Worm (Caenorhabditis elegans) whole organism, young adult: ENCODE results near the gene cdc-48.2.

ENCODE experiments used
- B0019.2 ChIP-seq: fragments of 200-800 bp; sonication (Bioruptor generic); conservative IDR thresholded peaks from 2 replicates; pipeline ENCODE4 v1.3.6; 2022; ENCODE audit warnings: missing genetic modification reagents, missing genetic modification characterization, missing compliant biosample characterization
- B0336.3 ChIP-seq: fragments of 200-800 bp; sonication (Bioruptor generic); IDR thresholded peaks from 2 replicates; pipeline ENCODE4 v1.3.6; 2022; ENCODE audit warnings: missing genetic modification characterization, missing compliant biosample characterization
- C17E4.6 ChIP-seq: fragments of 200-800 bp; sonication (Bioruptor generic); IDR thresholded peaks from 2 replicates; pipeline ENCODE4 v1.3.6; 2022; ENCODE audit warnings: missing genetic modification reagents, missing genetic modification characterization, missing compliant biosample characterization
- D2030.7 ChIP-seq: fragments of 200-800 bp; sonication (Bioruptor generic); IDR thresholded peaks from 2 replicates; pipeline ENCODE4 v1.3.6; 2022; ENCODE audit warnings: missing genetic modification reagents, missing genetic modification characterization, missing compliant biosample characterization
- F37B4.10 ChIP-seq: fragments of 200-800 bp; sonication (Bioruptor generic); IDR thresholded peaks from 2 replicates; pipeline ENCODE4 v1.3.6; 2022; ENCODE audit warnings: missing genetic modification characterization, missing compliant biosample characterization
- F52B5.7 ChIP-seq: sonication (generic microtip); optimal IDR thresholded peaks from 2 replicates; lab custom pipeline; 2016; ENCODE audit warnings: mild to moderate bottlenecking, missing genetic modification characterization, missing compliant biosample characterization
- K12H6.12 ChIP-seq: fragments of 200-800 bp; sonication (Bioruptor generic); optimal IDR thresholded peaks from 2 replicates; lab custom pipeline; 2018; ENCODE audit warnings: mild to moderate bottlenecking, missing genetic modification characterization, missing compliant biosample characterization
- ama-1 ChIP-seq, 3 experiments: fragments of 150-350 bp in 1 of 3; sonication (generic microtip) in 2 of 3; optimal IDR thresholded peaks; 2 replicates each; lab custom pipeline; 2014 to 2018; ENCODE audit warnings: missing biosample characterization in 2 of 3, missing genetic modification characterization in 2 of 3, missing genetic modification reagents in 2 of 3
- athp-1 ChIP-seq: sonication (generic microtip); optimal IDR thresholded peaks from 2 replicates; lab custom pipeline; 2017; ENCODE audit warnings: mild to moderate bottlenecking, missing genetic modification characterization, missing compliant biosample characterization
- attf-3 ChIP-seq: fragments of 200-800 bp; sonication (Bioruptor generic); conservative IDR thresholded peaks from 2 replicates; pipeline ENCODE4 v1.3.6; 2022; ENCODE audit warnings: missing genetic modification reagents, missing genetic modification characterization, missing compliant biosample characterization
- attf-6 ChIP-seq: fragments of 200-800 bp; sonication (Bioruptor generic); IDR thresholded peaks from 2 replicates; pipeline ENCODE4 v1.3.6; 2022; ENCODE audit warnings: missing genetic modification reagents, missing genetic modification characterization, missing compliant biosample characterization
- cebp-1 ChIP-seq, 2 experiments: fragments of 200-800 bp in 1 of 2; sonication (Bioruptor generic) in 1 of 2; sonication (generic microtip) in 1 of 2; IDR thresholded peaks in 1 of 2; optimal IDR thresholded peaks in 1 of 2; 2 replicates each; pipeline versions ENCODE4 v1.3.6 to Lab custom; 2017 to 2022; ENCODE audit warnings: missing compliant biosample characterization in 2 of 2, missing genetic modification characterization in 2 of 2, mild to moderate bottlenecking in 1 of 2, missing genetic modification reagents in 1 of 2, moderate library complexity in 1 of 2
- ceh-100 ChIP-seq: fragments of 200-800 bp; sonication (Bioruptor generic); IDR thresholded peaks from 2 replicates; pipeline ENCODE4 v1.3.6; 2022; ENCODE audit warnings: missing genetic modification reagents, missing genetic modification characterization, missing compliant biosample characterization
- die-1 ChIP-seq: sonication (generic microtip); optimal IDR thresholded peaks from 2 replicates; lab custom pipeline; 2016; ENCODE audit warnings: missing genotype, mild to moderate bottlenecking, missing genetic modification characterization, missing compliant biosample characterization
- efl-1 ChIP-seq: fragments of 150-350 bp; optimal IDR thresholded peaks from 2 replicates; lab custom pipeline; 2014; ENCODE audit warnings: missing biosample characterization, missing genetic modification reagents, missing genetic modification characterization
- egrh-3 ChIP-seq: fragments of 200-800 bp; sonication (Bioruptor generic); IDR thresholded peaks from 2 replicates; pipeline ENCODE4 v1.3.6; 2022; ENCODE audit warnings: missing genetic modification reagents, missing genetic modification characterization, missing compliant biosample characterization
- ekl-4 ChIP-seq: fragments of 200-800 bp; sonication (Bioruptor generic); IDR thresholded peaks from 2 replicates; pipeline ENCODE4 v1.3.6; 2022; ENCODE audit warnings: missing genetic modification reagents, missing genetic modification characterization, missing compliant biosample characterization
- hlh-26 ChIP-seq: fragments of 200-800 bp; sonication (Bioruptor generic); conservative IDR thresholded peaks from 2 replicates; pipeline ENCODE4 v1.3.6; 2022; ENCODE audit warnings: missing genetic modification reagents, missing genetic modification characterization, missing compliant biosample characterization
- hrde-1 ChIP-seq: sonication (generic microtip); optimal IDR thresholded peaks from 2 replicates; lab custom pipeline; 2016; ENCODE audit warnings: missing genetic modification characterization, mild to moderate bottlenecking, missing compliant biosample characterization, moderate library complexity, missing genotype, missing genetic modification reagents, borderline replicate concordance
- lin-26 ChIP-seq: fragments of 200-800 bp; sonication (Bioruptor generic); IDR thresholded peaks from 2 replicates; pipeline ENCODE4 v1.3.6; 2022; ENCODE audit warnings: missing genetic modification reagents, missing genetic modification characterization, missing compliant biosample characterization
- lsl-1 ChIP-seq: fragments of 200-800 bp; sonication (Bioruptor generic); optimal IDR thresholded peaks from 2 replicates; lab custom pipeline; 2018; ENCODE audit warnings: mild to moderate bottlenecking, missing genetic modification characterization, moderate library complexity, missing compliant biosample characterization
- madf-6 ChIP-seq: fragments of 200-800 bp; sonication (Bioruptor generic); IDR thresholded peaks from 2 replicates; pipeline ENCODE4 v1.3.6; 2022; ENCODE audit warnings: missing genetic modification reagents, missing genetic modification characterization, missing compliant biosample characterization
- mcd-1 ChIP-seq: fragments of 200-800 bp; sonication (Bioruptor generic); IDR thresholded peaks from 2 replicates; pipeline ENCODE4 v1.3.6; 2022; ENCODE audit warnings: missing genetic modification reagents, missing genetic modification characterization, missing compliant biosample characterization
- nfya-1 ChIP-seq: sonication (generic microtip); optimal IDR thresholded peaks from 2 replicates; lab custom pipeline; 2017; ENCODE audit warnings: antibody characterized with exemption, missing compliant biosample characterization, missing genetic modification characterization, borderline replicate concordance; ENCODE audit not compliant: insufficient read depth
- nfya-2 ChIP-seq: fragments of 200-800 bp; sonication (Bioruptor generic); IDR thresholded peaks from 2 replicates; pipeline ENCODE4 v1.3.6; 2022; ENCODE audit warnings: missing genetic modification reagents, missing genetic modification characterization, missing compliant biosample characterization
- nfyb-1 ChIP-seq: fragments of 200-800 bp; sonication (Bioruptor generic); IDR thresholded peaks from 2 replicates; pipeline ENCODE4 v1.3.6; 2022; ENCODE audit warnings: missing genetic modification reagents, missing genetic modification characterization, missing compliant biosample characterization
- nhr-27 ChIP-seq: fragments of 200-800 bp; sonication (Bioruptor generic); optimal IDR thresholded peaks from 2 replicates; lab custom pipeline; 2018; ENCODE audit warnings: mild to moderate bottlenecking, missing genetic modification characterization, moderate library complexity, missing compliant biosample characterization
- pbrm-1 ChIP-seq: fragments of 200-800 bp; sonication (Bioruptor generic); IDR thresholded peaks from 2 replicates; pipeline ENCODE4 v1.3.6; 2022; ENCODE audit warnings: missing genetic modification reagents, missing genetic modification characterization, missing compliant biosample characterization
- pha-4 ChIP-seq: fragments of 150-350 bp; sonication (generic microtip); optimal IDR thresholded peaks from 2 replicates; lab custom pipeline; 2014; ENCODE audit warnings: missing biosample characterization, missing genetic modification reagents, missing genetic modification characterization
- rcor-1 ChIP-seq: fragments of 200-800 bp; sonication (Bioruptor generic); IDR thresholded peaks from 2 replicates; pipeline ENCODE4 v1.3.6; 2022; ENCODE audit warnings: missing genetic modification reagents, missing genetic modification characterization, missing compliant biosample characterization
- repo-1 ChIP-seq: sonication (generic microtip); optimal IDR thresholded peaks from 2 replicates; lab custom pipeline; 2017; ENCODE audit warnings: mild to moderate bottlenecking, missing genetic modification characterization, missing compliant biosample characterization
- rpc-1 ChIP-seq, 2 experiments: fragments of 150-350 bp in 1 of 2; sonication (generic microtip) in 1 of 2; optimal IDR thresholded peaks; 2 replicates each; lab custom pipeline; 2014 to 2018; ENCODE audit warnings: missing biosample characterization in 1 of 2, missing genetic modification characterization in 1 of 2, missing genetic modification reagents in 1 of 2, missing genotype in 1 of 2
- snpc-1.3 ChIP-seq: sonication (generic microtip); optimal IDR thresholded peaks from 2 replicates; lab custom pipeline; 2017; ENCODE audit warnings: missing genetic modification characterization, mild to moderate bottlenecking, missing compliant biosample characterization, antibody characterized with exemption, moderate library complexity, missing genotype, missing genetic modification reagents; ENCODE audit not compliant: insufficient read depth
- snpc-3.4 ChIP-seq: sonication (generic microtip); optimal IDR thresholded peaks from 2 replicates; lab custom pipeline; 2017; ENCODE audit warnings: missing genetic modification characterization, mild to moderate bottlenecking, missing compliant biosample characterization, antibody characterized with exemption, moderate library complexity, missing genotype, missing genetic modification reagents
- snpc-4 ChIP-seq, 5 experiments: fragments of 150-350 bp in 1 of 5; sonication (generic microtip) in 4 of 5; optimal IDR thresholded peaks; 2 replicates each; lab custom pipeline; 2014 to 2018; ENCODE audit warnings: missing genetic modification characterization in 5 of 5, missing biosample characterization in 3 of 5, antibody characterized with exemption in 2 of 5, mild to moderate bottlenecking in 2 of 5, missing compliant biosample characterization in 2 of 5, missing genotype in 2 of 5, moderate library complexity in 2 of 5, missing genetic modification reagents in 1 of 5
- tbp1 ChIP-seq: fragments of 200-800 bp; sonication (Bioruptor generic); optimal IDR thresholded peaks from 2 replicates; lab custom pipeline; 2018; ENCODE audit warnings: mild to moderate bottlenecking, missing genetic modification characterization, missing compliant biosample characterization
- unc-62 ChIP-seq: fragments of 150-350 bp; optimal IDR thresholded peaks from 2 replicates; lab custom pipeline; 2014; ENCODE audit warnings: missing biosample characterization, missing genetic modification reagents, missing genetic modification characterization
- ztf-25 ChIP-seq: fragments of 200-800 bp; sonication (Bioruptor generic); IDR thresholded peaks from 2 replicates; pipeline ENCODE4 v1.3.6; 2022; ENCODE audit warnings: missing genetic modification reagents, missing genetic modification characterization, missing compliant biosample characterization
- ztf-3 ChIP-seq: fragments of 200-800 bp; sonication (Bioruptor generic); optimal IDR thresholded peaks from 2 replicates; lab custom pipeline; 2018; ENCODE audit warnings: mild to moderate bottlenecking, missing genetic modification characterization, missing compliant biosample characterization

Gene cdc-48.2

DNA sequence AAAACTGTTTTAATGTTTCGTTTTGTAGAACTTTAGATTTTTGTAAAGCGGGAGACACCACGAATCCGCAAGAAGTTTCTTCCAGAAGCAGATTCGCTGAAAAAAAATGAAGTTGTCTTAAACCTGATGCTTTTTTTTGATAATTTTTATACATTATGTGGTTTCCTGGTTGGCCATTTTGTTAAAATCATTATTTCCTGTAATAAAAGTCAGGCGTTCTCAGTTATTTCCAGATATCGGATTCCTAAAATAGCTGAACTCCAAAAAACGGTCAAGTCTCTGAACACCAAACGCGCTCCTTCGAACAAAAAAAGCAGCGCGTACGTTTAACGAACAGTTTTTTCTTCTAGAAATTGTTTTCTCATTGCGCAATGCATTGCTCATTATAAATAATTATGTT, 917 bp upstream of the cdc-48.2 start:
- no peak for TF ChIP-seq nfya-1 (tag; lab: Kevin White, UChicago)
- no peak for TF ChIP-seq rpc-1 (optimal IDR thresholded peaks at IDR 0.05; lab: Kevin White, UChicago)
- TF ChIP-seq rpc-1 (tag; optimal IDR thresholded peaks at IDR 0.05; lab: Kevin White, UChicago) = no peak
- no peak for TF ChIP-seq hlh-26 (GFP tag; lab: Robert Waterston, UW)
- TF ChIP-seq F37B4.10 (GFP tag; lab: Robert Waterston, UW) = no peak
- peak; percentile 13 for TF ChIP-seq lsl-1
- TF ChIP-seq K12H6.12 = peak; percentile 39
- TF ChIP-seq ztf-25 (GFP tag; lab: Robert Waterston, UW) = no peak
- peak; percentile 23 for TF ChIP-seq efl-1 (GFP tag; lab: Kevin White, UChicago)
- TF ChIP-seq unc-62 (GFP tag; lab: Kevin White, UChicago) = no peak
- TF ChIP-seq ceh-100 = peak; percentile 86
- TF ChIP-seq egrh-3 (GFP tag; lab: Robert Waterston, UW) = 0 out of 2 replicates have a peak, but pooled peaks have one; percentile 9
- TF ChIP-seq madf-6 = no peak
- TF ChIP-seq mcd-1 (GFP tag; lab: Robert Waterston, UW) = peak; percentile 46; the same call in 1 of the 2 replicates

DNA sequence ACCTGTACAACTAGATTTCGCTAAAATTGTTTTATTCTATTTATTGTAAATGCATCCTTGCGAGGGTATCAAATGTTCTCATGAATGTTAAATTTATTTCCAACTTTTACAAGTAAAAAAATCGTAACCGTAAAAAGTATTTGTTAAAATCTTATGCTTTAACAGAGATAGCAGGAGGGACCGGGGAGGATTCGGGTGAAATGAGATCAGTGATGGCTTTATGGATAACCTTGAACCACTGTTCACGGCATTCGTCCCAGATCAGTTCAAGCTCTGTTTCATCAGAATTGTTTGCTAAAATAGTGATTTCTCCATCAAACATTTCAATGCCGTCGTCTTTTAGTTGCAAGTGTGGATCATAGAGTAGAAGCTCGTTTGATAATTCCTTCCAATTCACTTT, 2.8 kb downstream of the cdc-48.2 start:
- TF ChIP-seq B0336.3 (GFP tag; lab: Robert Waterston, UW) (peak; percentile 66; the same call in 1 of the 2 replicates), pha-4 (tag; lab: Kevin White, UChicago) (no peak), nfyb-1 (GFP tag; lab: Robert Waterston, UW) (peak; percentile 57; the same call in 1 of the 2 replicates), snpc-3.4 (tag; lab: Kevin White, UChicago) (peak; percentile 19), C17E4.6 (no peak), madf-6 (peak; percentile 36; the same call in 1 of the 2 replicates), B0019.2 (GFP tag; lab: Robert Waterston, UW) (0 out of 2 replicates have a peak, but pooled peaks have one; percentile 7), snpc-4 (GFP tag; optimal IDR thresholded peaks at IDR 0.05; lab: Kevin White, UChicago) (no peak), snpc-4 (tag; optimal IDR thresholded peaks at IDR 0.05; lab: Kevin White, UChicago) (peak in 1 of 4 experiments; percentile 3), ekl-4 (GFP tag; lab: Robert Waterston, UW) (0 out of 2 replicates have a peak, but pooled peaks have one; percentile 29), ztf-25 (GFP tag; lab: Robert Waterston, UW) (no peak), lin-26 (GFP tag; lab: Robert Waterston, UW) (no peak), attf-6 (GFP tag; lab: Robert Waterston, UW) (0 out of 2 replicates have a peak, but pooled peaks have one; percentile 58), pbrm-1 (0 out of 2 replicates have a peak, but pooled peaks have one; percentile 37), rcor-1 (GFP tag; lab: Robert Waterston, UW) (no peak), tbp1 (GFP tag; lab: Kevin White, UChicago) (peak; percentile 15), attf-3 (GFP tag; lab: Robert Waterston, UW) (no peak), die-1 (tag; lab: Kevin White, UChicago) (peak; percentile 16), F52B5.7 (peak; percentile 7), nhr-27 (tag; lab: Kevin White, UChicago) (peak; percentile 11), ama-1 (optimal IDR thresholded peaks at IDR 0.05; lab: Kevin White, UChicago) (no peak), ama-1 (GFP tag; optimal IDR thresholded peaks at IDR 0.05; lab: Kevin White, UChicago) (peak in 1 of 2 experiments; percentile 31), repo-1 (peak; percentile 15), nfya-2 (GFP tag; lab: Robert Waterston, UW) (peak; percentile 73; the same call in 1 of the 2 replicates), cebp-1 (GFP tag; IDR thresholded peaks at IDR 0.05; lab: Robert Waterston, UW) (no peak), cebp-1 (tag; optimal IDR thresholded peaks at IDR 0.05; lab: Kevin White, UChicago) (peak; percentile 41), ztf-3 (GFP tag; lab: Kevin White, UChicago) (no peak), athp-1 (tag; lab: Kevin White, UChicago) (peak; percentile 22), snpc-1.3 (tag; lab: Kevin White, UChicago) (no peak), hrde-1 (tag; lab: Kevin White, UChicago) (peak; percentile 16), D2030.7 (GFP tag; lab: Robert Waterston, UW) (0 out of 2 replicates have a peak, but pooled peaks have one; percentile 28), ceh-100 (0 out of 2 replicates have a peak, but pooled peaks have one; percentile 14)
- TF ChIP-seq, all 124 proteins: peak for 21
